Worm (Caenorhabditis elegans) whole organism, late embryonic: ENCODE data around the gene C13A10.1.

ENCODE experiments used
- C08G9.2 ChIP-seq: sonication (generic microtip); optimal IDR thresholded peaks from 2 replicates; lab custom pipeline; 2016; ENCODE audit warnings: mild to moderate bottlenecking, missing genetic modification characterization, moderate library complexity, missing compliant biosample characterization
- K02D7.2 ChIP-seq: sonication (generic microtip); optimal IDR thresholded peaks from 2 replicates; lab custom pipeline; 2017; ENCODE audit warnings: mild to moderate bottlenecking, missing genetic modification characterization, missing compliant biosample characterization
- Y22D7AL.16 ChIP-seq: sonication (generic microtip); optimal IDR thresholded peaks from 2 replicates; lab custom pipeline; 2016; ENCODE audit warnings: missing genetic modification characterization, missing compliant biosample characterization
- ahr-1 ChIP-seq: sonication (generic microtip); optimal IDR thresholded peaks from 2 replicates; lab custom pipeline; 2016; ENCODE audit warnings: missing genetic modification characterization, missing compliant biosample characterization
- ama-1 ChIP-seq: fragments of 150-350 bp; optimal IDR thresholded peaks from 2 replicates; lab custom pipeline; 2014
- ceh-18 ChIP-seq: sonication (generic microtip); optimal IDR thresholded peaks from 2 replicates; lab custom pipeline; 2016; ENCODE audit warnings: missing genetic modification characterization, missing compliant biosample characterization
- ceh-2 ChIP-seq: sonication (generic microtip); optimal IDR thresholded peaks from 2 replicates; lab custom pipeline; 2016; ENCODE audit warnings: missing genotype, missing genetic modification characterization, missing compliant biosample characterization
- ceh-22 ChIP-seq: sonication (generic microtip); optimal IDR thresholded peaks from 2 replicates; lab custom pipeline; 2017; ENCODE audit warnings: missing biosample characterization, missing genetic modification characterization
- ceh-24 ChIP-seq: sonication (generic microtip); optimal IDR thresholded peaks from 2 replicates; lab custom pipeline; 2016; ENCODE audit warnings: mild to moderate bottlenecking, missing genetic modification characterization, missing compliant biosample characterization
- ceh-30 ChIP-seq: fragments of 150-350 bp; optimal IDR thresholded peaks from 2 replicates; lab custom pipeline; 2014; ENCODE audit warnings: missing biosample characterization, missing genetic modification characterization
- ceh-31 ChIP-seq: sonication (generic microtip); optimal IDR thresholded peaks from 2 replicates; lab custom pipeline; 2016; ENCODE audit warnings: missing genetic modification characterization, missing compliant biosample characterization
- ceh-48 ChIP-seq: sonication (generic microtip); optimal IDR thresholded peaks from 2 replicates; lab custom pipeline; 2016; ENCODE audit warnings: missing genetic modification characterization, inconsistent platforms, missing compliant biosample characterization
- che-1 ChIP-seq: sonication (generic microtip); optimal IDR thresholded peaks from 2 replicates; lab custom pipeline; 2016; ENCODE audit warnings: mild to moderate bottlenecking, missing genetic modification characterization, missing compliant biosample characterization
- elt-4 ChIP-seq: sonication (generic microtip); optimal IDR thresholded peaks from 2 replicates; lab custom pipeline; 2016; ENCODE audit warnings: missing genetic modification characterization, missing compliant biosample characterization
- eyg-1 ChIP-seq: sonication (generic microtip); optimal IDR thresholded peaks from 2 replicates; lab custom pipeline; 2016; ENCODE audit warnings: missing genotype, missing genetic modification characterization, missing compliant biosample characterization
- fkh-10 ChIP-seq: fragments of 150-350 bp; optimal IDR thresholded peaks from 2 replicates; lab custom pipeline; 2014; ENCODE audit warnings: missing biosample characterization, missing genetic modification reagents, missing genetic modification characterization
- hlh-30 ChIP-seq: sonication (generic microtip); optimal IDR thresholded peaks from 2 replicates; lab custom pipeline; 2017; ENCODE audit warnings: antibody characterized with exemption, missing genetic modification characterization, missing compliant biosample characterization; ENCODE audit not compliant: insufficient read depth
- hlh-6 ChIP-seq: sonication (generic microtip); optimal IDR thresholded peaks from 2 replicates; lab custom pipeline; 2016; ENCODE audit warnings: missing genotype, missing genetic modification characterization, missing compliant biosample characterization
- hlh-8 ChIP-seq: sonication (generic microtip); optimal IDR thresholded peaks from 2 replicates; lab custom pipeline; 2016; ENCODE audit warnings: missing genotype, missing genetic modification characterization, missing compliant biosample characterization
- lim-6 ChIP-seq: sonication (generic microtip); optimal IDR thresholded peaks from 2 replicates; lab custom pipeline; 2016; ENCODE audit warnings: missing genetic modification characterization, missing compliant biosample characterization
- mec-3 ChIP-seq: sonication (generic microtip); optimal IDR thresholded peaks from 2 replicates; lab custom pipeline; 2016; ENCODE audit warnings: borderline replicate concordance, missing genetic modification characterization, missing compliant biosample characterization
- nfya-1 ChIP-seq: sonication (generic microtip); optimal IDR thresholded peaks from 2 replicates; lab custom pipeline; 2017; ENCODE audit warnings: missing genetic modification characterization, mild to moderate bottlenecking, missing compliant biosample characterization, antibody characterized with exemption, moderate library complexity
- odd-2 ChIP-seq: sonication (generic microtip); optimal IDR thresholded peaks from 2 replicates; lab custom pipeline; 2017; ENCODE audit warnings: antibody characterized with exemption, mild to moderate bottlenecking, missing genetic modification characterization, missing compliant biosample characterization
- pag-3 ChIP-seq: sonication (generic microtip); optimal IDR thresholded peaks from 2 replicates; lab custom pipeline; 2016; ENCODE audit warnings: missing compliant biosample characterization, missing genetic modification characterization, borderline replicate concordance
- pat-9 ChIP-seq: fragments of 200-800 bp; sonication (Bioruptor generic); optimal IDR thresholded peaks from 2 replicates; lab custom pipeline; 2018; ENCODE audit warnings: mild to moderate bottlenecking, missing genetic modification characterization, moderate library complexity, missing compliant biosample characterization
- pax-1 ChIP-seq: fragments of 150-350 bp; optimal IDR thresholded peaks from 2 replicates; lab custom pipeline; 2014; ENCODE audit warnings: missing biosample characterization, missing genetic modification characterization
- pha-2 ChIP-seq: sonication (generic microtip); optimal IDR thresholded peaks from 2 replicates; lab custom pipeline; 2017; ENCODE audit warnings: mild to moderate bottlenecking, missing genetic modification characterization, missing compliant biosample characterization
- pha-4 ChIP-seq: fragments of 150-350 bp; optimal IDR thresholded peaks from 2 replicates; lab custom pipeline; 2018; ENCODE audit warnings: missing biosample characterization, missing genetic modification reagents, missing genetic modification characterization
- pros-1 ChIP-seq: fragments of 150-350 bp; optimal IDR thresholded peaks from 2 replicates; lab custom pipeline; 2014; ENCODE audit warnings: missing biosample characterization, missing genetic modification reagents, missing genetic modification characterization
- sox-2 ChIP-seq: fragments of 200-800 bp; sonication (Bioruptor generic); IDR thresholded peaks from 2 replicates; pipeline ENCODE4 v1.3.6; 2022; ENCODE audit warnings: missing genetic modification reagents, missing genetic modification characterization, missing compliant biosample characterization
- sox-4 ChIP-seq: sonication (generic microtip); optimal IDR thresholded peaks from 2 replicates; lab custom pipeline; 2017; ENCODE audit warnings: mild to moderate bottlenecking, missing genetic modification characterization, inconsistent platforms, missing compliant biosample characterization
- tbx-7 ChIP-seq: sonication (generic microtip); optimal IDR thresholded peaks from 2 replicates; lab custom pipeline; 2016; ENCODE audit warnings: missing genotype, missing genetic modification characterization, missing compliant biosample characterization
- unc-42 ChIP-seq: sonication (generic microtip); optimal IDR thresholded peaks from 2 replicates; lab custom pipeline; 2016; ENCODE audit warnings: missing genotype, missing genetic modification characterization, missing compliant biosample characterization

C13A10.1 gene

ce11 chrII:1360257-1360656 lies 4.8 kb upstream of the C13A10.1 start:
- TF ChIP-seq fkh-10 (GFP tag; lab: Kevin White, UChicago) = no peak
- no peak for TF ChIP-seq lim-6 (tag; lab: Kevin White, UChicago)
- TF ChIP-seq mec-3 (tag; lab: Kevin White, UChicago) = no peak
- TF ChIP-seq C08G9.2 (tag; lab: Kevin White, UChicago) = no peak
- no peak for TF ChIP-seq odd-2 (tag; lab: Kevin White, UChicago)
- no peak for TF ChIP-seq pha-4 (tag; lab: Kevin White, UChicago)
- TF ChIP-seq sox-2 = no peak
- no peak for TF ChIP-seq K02D7.2 (tag; lab: Kevin White, UChicago)
- TF ChIP-seq ahr-1 = no peak
- TF ChIP-seq che-1 (tag; lab: Kevin White, UChicago) = no peak
- TF ChIP-seq pat-9 (tag; lab: Kevin White, UChicago) = no peak
- TF ChIP-seq pros-1 (tag; lab: Kevin White, UChicago) = no peak
- no peak for TF ChIP-seq ceh-22 (tag; lab: Kevin White, UChicago)
- TF ChIP-seq pag-3 (tag; lab: Kevin White, UChicago) = no peak
- no peak for TF ChIP-seq eyg-1 (tag; lab: Kevin White, UChicago)
- no peak for TF ChIP-seq hlh-30 (tag; lab: Kevin White, UChicago)
- no peak for TF ChIP-seq sox-4 (tag; lab: Kevin White, UChicago)
- no peak for TF ChIP-seq Y22D7AL.16 (tag; lab: Kevin White, UChicago)
- TF ChIP-seq hlh-8 = no peak

ce11 chrII:1357905-1358304 lies 2.5 kb upstream of the C13A10.1 start, which contains the start of gene C13A10.2:
Gene C13A10.2 (minus strand): TSS chrII:1358005.
- no peak for TF ChIP-seq ceh-2 (tag; lab: Kevin White, UChicago)
- no peak for TF ChIP-seq pha-2 (tag; lab: Kevin White, UChicago)
- TF ChIP-seq ceh-30 (tag; lab: Kevin White, UChicago) = no peak
- no peak for TF ChIP-seq odd-2 (tag; lab: Kevin White, UChicago)
- no peak for TF ChIP-seq hlh-6
- TF ChIP-seq K02D7.2 (tag; lab: Kevin White, UChicago) = no peak
- no peak for TF ChIP-seq lim-6 (tag; lab: Kevin White, UChicago)
- no peak for TF ChIP-seq ceh-18 (tag; lab: Kevin White, UChicago)
- no peak for TF ChIP-seq nfya-1 (tag; lab: Kevin White, UChicago)
- TF ChIP-seq pag-3 (tag; lab: Kevin White, UChicago) = no peak
- no peak for TF ChIP-seq hlh-8
- TF ChIP-seq, all 69 proteins: peak for 0

- no peak for TF ChIP-seq tbx-7 (tag; lab: Kevin White, UChicago)
- TF ChIP-seq ceh-31 (tag; lab: Kevin White, UChicago) = no peak
- TF ChIP-seq hlh-8 = no peak
These were observed 1.8 kb upstream of the C13A10.1 start for ce11 chrII:1357262-1357661.

ce11 chrII:1344524-1345119 lies 10.8 kb downstream of the C13A10.1 start:
- TF ChIP-seq ama-1 = no peak
- TF ChIP-seq ceh-24 = no peak
- no peak for TF ChIP-seq hlh-30 (tag; lab: Kevin White, UChicago)
- no peak for TF ChIP-seq elt-4
- no peak for TF ChIP-seq tbx-7 (tag; lab: Kevin White, UChicago)
- no peak for TF ChIP-seq K02D7.2 (tag; lab: Kevin White, UChicago)
- TF ChIP-seq pax-1 (tag; lab: Kevin White, UChicago) = no peak
- TF ChIP-seq sox-2 = no peak

ce11 chrII:1343748-1344147 lies 11.7 kb downstream of the C13A10.1 start:
- TF ChIP-seq pros-1 (tag; lab: Kevin White, UChicago) = no peak
- peak; percentile 43 for TF ChIP-seq ceh-48
- TF ChIP-seq unc-42 (tag; lab: Kevin White, UChicago) = peak; percentile 78
